Worm (Caenorhabditis elegans): ENCODE data around the gene cyp-35B3.

DNA sequence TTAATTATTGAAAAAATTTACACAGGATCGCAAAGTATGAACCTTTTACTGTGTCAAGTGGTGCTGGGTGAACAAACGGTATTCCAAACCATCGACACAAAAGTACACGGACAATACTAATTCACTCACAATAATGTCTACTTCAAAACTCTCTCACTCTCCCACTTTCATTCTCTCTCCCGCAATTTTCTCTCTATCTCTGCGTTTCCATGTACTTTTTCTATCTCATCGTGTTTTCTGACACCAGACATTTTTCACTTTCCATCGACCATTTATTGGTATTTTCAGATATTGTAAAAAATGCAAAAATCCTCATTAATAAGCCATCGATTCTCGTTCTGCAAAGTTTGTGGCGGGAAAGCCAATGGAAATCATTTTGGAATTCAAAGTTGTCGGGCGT, 39.3 kb upstream of the cyp-35B3 start, which contains the start of gene nhr-156:
- TF ChIP-seq ztf-25 (GFP tag; IDR thresholded peaks at IDR 0.05) = no peak
- no peak for TF ChIP-seq B0035.1 (tag; optimal IDR thresholded peaks at IDR 0.05)
- no peak for TF ChIP-seq ama-1 (optimal IDR thresholded peaks at IDR 0.05)
- no peak for TF ChIP-seq ama-1 (GFP tag; optimal IDR thresholded peaks at IDR 0.05)
- no peak for TF ChIP-seq mxl-1 (tag; optimal IDR thresholded peaks at IDR 0.05)
- TF ChIP-seq ceh-79 (tag; optimal IDR thresholded peaks at IDR 0.05) = no peak
- no peak for TF ChIP-seq ccch-3 (GFP tag; optimal IDR thresholded peaks at IDR 0.05)
- no peak for TF ChIP-seq dpl-1 (GFP tag; optimal IDR thresholded peaks at IDR 0.05)
